Fruit fly (Drosophila melanogaster) whole organism, embryonic: ENCODE results near the gene Grik.

Experiments
- ATbp ChIP-seq: fragments of 200-800 bp; sonication (Bioruptor generic); optimal IDR thresholded peaks from 2 replicates; lab custom pipeline; 2017; ENCODE audit warnings: missing biosample characterization, mild to moderate bottlenecking, missing genetic modification characterization, missing genetic modification reagents
- BEAF-32 ChIP-seq: fragments of 200-800 bp; sonication (Bioruptor generic); optimal IDR thresholded peaks from 3 replicates; lab custom pipeline; 2017; ENCODE audit warnings: missing biosample characterization, missing genetic modification characterization, mild to moderate bottlenecking, moderate library complexity, missing genetic modification reagents
- Bdp1 ChIP-seq: fragments of 200-800 bp; sonication (Bioruptor generic); optimal IDR thresholded peaks from 3 replicates; lab custom pipeline; 2016; ENCODE audit warnings: missing biosample characterization, missing genetic modification characterization
- CG10147 ChIP-seq: fragments of 200-800 bp; sonication (Bioruptor generic); optimal IDR thresholded peaks from 2 replicates; lab custom pipeline; 2019; ENCODE audit warnings: missing biosample characterization, mild to moderate bottlenecking, missing genetic modification characterization, moderate library complexity
- CG15011 ChIP-seq: fragments of 200-800 bp; sonication (Bioruptor generic); optimal IDR thresholded peaks from 3 replicates; lab custom pipeline; 2018; ENCODE audit warnings: missing biosample characterization, mild to moderate bottlenecking, missing genetic modification characterization
- CG16813 ChIP-seq: fragments of 200-800 bp; sonication (Bioruptor generic); IDR thresholded peaks from 3 replicates; pipeline ENCODE4 v1.3.6; 2022; ENCODE audit warnings: missing biosample characterization, missing genetic modification characterization; ENCODE audit not compliant: partially characterized antibody
- CG18599 ChIP-seq: fragments of 200-800 bp; sonication (Bioruptor generic); optimal IDR thresholded peaks from 3 replicates; lab custom pipeline; 2017; ENCODE audit warnings: missing biosample characterization, missing genetic modification characterization, mild to moderate bottlenecking, moderate library complexity, missing genetic modification reagents
- CG2120 ChIP-seq: fragments of 200-800 bp; sonication (Bioruptor generic); optimal IDR thresholded peaks from 3 replicates; lab custom pipeline; 2016; ENCODE audit warnings: missing biosample characterization, missing genetic modification characterization
- CG2199 ChIP-seq: fragments of 200-800 bp; sonication (Bioruptor generic); IDR thresholded peaks from 3 replicates; pipeline ENCODE4 v1.3.6; 2022; ENCODE audit warnings: missing biosample characterization, missing genetic modification characterization
- CG2712 ChIP-seq: fragments of 200-800 bp; optimal IDR thresholded peaks from 3 replicates; lab custom pipeline; 2019; ENCODE audit warnings: missing biosample characterization, mild to moderate bottlenecking, missing genetic modification characterization, moderate library complexity
- CG30403 ChIP-seq: fragments of 200-800 bp; sonication (Bioruptor generic); optimal IDR thresholded peaks from 3 replicates; lab custom pipeline; 2016; ENCODE audit warnings: missing biosample characterization, missing genetic modification characterization
- CG33213 ChIP-seq: fragments of 200-800 bp; sonication (Bioruptor generic); optimal IDR thresholded peaks from 3 replicates; lab custom pipeline; 2016; ENCODE audit warnings: missing biosample characterization, missing genetic modification characterization
- CG42726 ChIP-seq: fragments of 200-800 bp; sonication (Bioruptor generic); IDR thresholded peaks from 2 replicates; pipeline ENCODE4 v1.3.6; 2022; ENCODE audit warnings: missing biosample characterization, missing genetic modification characterization; ENCODE audit not compliant: partially characterized antibody
- CG4854 ChIP-seq: fragments of 200-800 bp; sonication (Bioruptor generic); optimal IDR thresholded peaks from 2 replicates; lab custom pipeline; 2016; ENCODE audit warnings: missing biosample characterization, missing genetic modification characterization, inconsistent platforms
- CG6791 ChIP-seq: fragments of 200-800 bp; sonication (Bioruptor generic); IDR thresholded peaks from 3 replicates; pipeline ENCODE4 v1.3.6; 2022; ENCODE audit warnings: missing biosample characterization, missing genetic modification characterization; ENCODE audit not compliant: partially characterized antibody
- CG7745 ChIP-seq: fragments of 200-800 bp; sonication (Bioruptor generic); optimal IDR thresholded peaks from 2 replicates; lab custom pipeline; 2018; ENCODE audit warnings: missing biosample characterization, mild to moderate bottlenecking, missing genetic modification characterization, moderate library complexity
- CG8478 ChIP-seq: fragments of >200 bp; optimal IDR thresholded peaks from 2 replicates; lab custom pipeline; 2018
- CTCF ChIP-seq: fragments of 200-800 bp; sonication (Bioruptor generic); optimal IDR thresholded peaks from 2 replicates; lab custom pipeline; 2017; ENCODE audit warnings: missing biosample characterization, mild to moderate bottlenecking, missing genetic modification characterization, moderate library complexity
- Dip2 ChIP-seq: fragments of 200-800 bp; sonication (Bioruptor generic); IDR thresholded peaks from 2 replicates; pipeline ENCODE4 v1.3.6; 2022; ENCODE audit warnings: missing biosample characterization, missing genetic modification characterization
- Dll ChIP-seq: fragments of 200-800 bp; sonication (Bioruptor generic); IDR thresholded peaks from 4 replicates; pipeline ENCODE4 v1.3.6; 2022; ENCODE audit warnings: missing biosample characterization, missing genetic modification characterization; ENCODE audit not compliant: partially characterized antibody
- HLH54F ChIP-seq: fragments of 200-800 bp; sonication (Bioruptor generic); optimal IDR thresholded peaks from 3 replicates; lab custom pipeline; 2016; ENCODE audit warnings: missing biosample characterization, missing genetic modification characterization
- HmgD ChIP-seq: fragments of 200-800 bp; sonication (Bioruptor generic); optimal IDR thresholded peaks from 3 replicates; lab custom pipeline; 2016; ENCODE audit warnings: missing biosample characterization, missing genetic modification characterization
- HmgZ ChIP-seq: fragments of 200-800 bp; sonication (Bioruptor generic); optimal IDR thresholded peaks from 2 replicates; lab custom pipeline; 2018; ENCODE audit warnings: missing biosample characterization, mild to moderate bottlenecking, missing genetic modification characterization
- Hmr ChIP-seq: fragments of 200-800 bp; sonication (Bioruptor generic); optimal IDR thresholded peaks from 3 replicates; lab custom pipeline; 2017; ENCODE audit warnings: mild to moderate bottlenecking, missing biosample characterization, missing genetic modification reagents, missing genetic modification characterization
- Kr ChIP-seq: fragments of 200-800 bp; sonication (Bioruptor generic); optimal IDR thresholded peaks from 2 replicates; lab custom pipeline; 2017; ENCODE audit warnings: missing biosample characterization, mild to moderate bottlenecking, missing genetic modification characterization
- Med ChIP-seq: fragments of 200-800 bp; sonication (Bioruptor generic); peaks from one replicate; lab custom pipeline; 2016; ENCODE audit warnings: missing biosample characterization, missing genetic modification characterization, mild to moderate bottlenecking, inconsistent platforms, moderate library complexity
- Sry-β ChIP-seq: fragments of 200-800 bp; sonication (Bioruptor generic); optimal IDR thresholded peaks from 2 replicates; lab custom pipeline; 2018; ENCODE audit warnings: missing biosample characterization, mild to moderate bottlenecking, missing genetic modification characterization, moderate library complexity
- Stat92E ChIP-seq, 3 experiments: fragments of >200 bp in 2 of 3; fragments of 200-800 bp in 1 of 3; sonication (Bioruptor generic) in 1 of 3; optimal IDR thresholded peaks; 2 replicates each; lab custom pipeline; 2017 to 2019; ENCODE audit warnings: missing biosample characterization in 3 of 3, missing genetic modification characterization in 3 of 3, mild to moderate bottlenecking in 1 of 3, moderate library complexity in 1 of 3
- ac ChIP-seq: fragments of 200-800 bp; sonication (Bioruptor generic); optimal IDR thresholded peaks from 3 replicates; lab custom pipeline; 2017; ENCODE audit warnings: missing biosample characterization, mild to moderate bottlenecking, missing genetic modification characterization
- ap ChIP-seq: fragments of 200-800 bp; sonication (Bioruptor generic); IDR thresholded peaks from 2 replicates; pipeline ENCODE4 v1.3.6; 2022; ENCODE audit warnings: missing biosample characterization, missing genetic modification characterization
- ci ChIP-seq: fragments of 200-800 bp; sonication (Bioruptor generic); IDR thresholded peaks from 3 replicates; pipeline ENCODE4 v1.3.6; 2022; ENCODE audit warnings: missing biosample characterization, missing genetic modification characterization
- dan ChIP-seq: fragments of 200-800 bp; sonication (Bioruptor generic); IDR thresholded peaks from 2 replicates; pipeline ENCODE4 v1.3.6; 2022; ENCODE audit warnings: missing biosample characterization, missing genetic modification characterization
- danr ChIP-seq: fragments of 200-800 bp; sonication (Bioruptor generic); IDR thresholded peaks from 2 replicates; pipeline ENCODE4 v1.3.6; 2022; ENCODE audit warnings: missing biosample characterization, missing genetic modification characterization
- dpn ChIP-seq, 2 experiments: fragments of 200-800 bp; sonication (Bioruptor generic); optimal IDR thresholded peaks; 3 replicates each; lab custom pipeline; 2016; ENCODE audit warnings: missing biosample characterization in 2 of 2, missing genetic modification characterization in 2 of 2
- inv ChIP-seq: fragments of 200-800 bp; sonication (Bioruptor generic); IDR thresholded peaks from 2 replicates; pipeline ENCODE4 v1.3.6; 2022; ENCODE audit warnings: missing biosample characterization, missing genetic modification characterization; ENCODE audit not compliant: partially characterized antibody
- knrl ChIP-seq: fragments of 200-800 bp; sonication (Bioruptor generic); IDR thresholded peaks from 3 replicates; pipeline ENCODE4 v1.3.6; 2022; ENCODE audit warnings: missing biosample characterization, missing genetic modification characterization; ENCODE audit not compliant: partially characterized antibody
- lola ChIP-seq, 3 experiments: fragments of >200 bp in 2 of 3; fragments of 200-800 bp in 1 of 3; sonication (Bioruptor generic) in 1 of 3; optimal IDR thresholded peaks; 2 replicates each; lab custom pipeline; 2017 to 2019; ENCODE audit warnings: missing biosample characterization in 3 of 3, missing genetic modification characterization in 3 of 3, mild to moderate bottlenecking in 1 of 3, moderate library complexity in 1 of 3
- maf-S ChIP-seq: fragments of 200-800 bp; sonication (Bioruptor generic); optimal IDR thresholded peaks from 2 replicates; lab custom pipeline; 2016; ENCODE audit warnings: missing biosample characterization, missing genetic modification characterization
- mirr ChIP-seq: fragments of 200-800 bp; sonication (Bioruptor generic); optimal IDR thresholded peaks from 3 replicates; lab custom pipeline; 2018; ENCODE audit warnings: missing biosample characterization, mild to moderate bottlenecking, missing genetic modification characterization
- mld ChIP-seq: fragments of 200-800 bp; sonication (Bioruptor generic); IDR thresholded peaks from 3 replicates; pipeline ENCODE4 v1.3.6; 2022; ENCODE audit warnings: missing biosample characterization, missing genetic modification characterization; ENCODE audit not compliant: partially characterized antibody
- ro ChIP-seq: fragments of 200-800 bp; sonication (Bioruptor generic); IDR thresholded peaks from 2 replicates; pipeline ENCODE4 v1.3.6; 2022; ENCODE audit warnings: missing biosample characterization, missing genetic modification characterization
- sd ChIP-seq: fragments of 200-800 bp; sonication (Bioruptor generic); optimal IDR thresholded peaks from 3 replicates; lab custom pipeline; 2018; ENCODE audit warnings: missing biosample characterization, mild to moderate bottlenecking, missing genetic modification characterization, moderate library complexity
- seq ChIP-seq: fragments of 200-800 bp; sonication (Bioruptor generic); IDR thresholded peaks from 2 replicates; pipeline ENCODE4 v1.3.6; 2022; ENCODE audit warnings: missing biosample characterization, missing genetic modification characterization
- slbo ChIP-seq: fragments of 200-800 bp; sonication (Bioruptor generic); IDR thresholded peaks from 2 replicates; pipeline ENCODE4 v1.3.6; 2022; ENCODE audit warnings: missing biosample characterization, missing genetic modification characterization
- sna ChIP-seq: fragments of 200-800 bp; sonication (Bioruptor generic); IDR thresholded peaks from 2 replicates; pipeline ENCODE4 v1.3.6; 2022; ENCODE audit warnings: missing biosample characterization, missing genetic modification characterization; ENCODE audit not compliant: partially characterized antibody
- tna ChIP-seq: fragments of 200-800 bp; sonication (Bioruptor generic); IDR thresholded peaks from 2 replicates; pipeline ENCODE4 v1.3.6; 2022; ENCODE audit warnings: missing biosample characterization, missing genetic modification characterization; ENCODE audit not compliant: partially characterized antibody
- tup ChIP-seq: fragments of 200-800 bp; sonication (Bioruptor generic); optimal IDR thresholded peaks from 2 replicates; lab custom pipeline; 2016; ENCODE audit warnings: missing biosample characterization, mild to moderate bottlenecking, missing genetic modification characterization, moderate library complexity
- vnd ChIP-seq: fragments of 200-800 bp; sonication (Bioruptor generic); IDR thresholded peaks from 3 replicates; pipeline ENCODE4 v1.3.6; 2022; ENCODE audit warnings: missing biosample characterization, missing genetic modification characterization; ENCODE audit not compliant: partially characterized antibody
- zen ChIP-seq: fragments of 200-800 bp; sonication (Bioruptor generic); optimal IDR thresholded peaks from 3 replicates; lab custom pipeline; 2018; ENCODE audit warnings: missing biosample characterization, mild to moderate bottlenecking, missing genetic modification characterization, moderate library complexity

Grik gene

dm6 chr3R:20908641-20909040 is 6.9 kb downstream of the Grik start (continued):
- TF ChIP-seq slbo (peak; percentile 35; the same call in 1 of the 2 replicates), maf-S (peak; percentile 7), tup (GFP tag; lab: Kevin White, UChicago) (no peak), Sry-β (GFP tag; lab: Kevin White, UChicago) (no peak), dan (no peak), CG2199 (GFP tag; lab: Robert Waterston, UW) (peak; percentile 87), HmgD (GFP tag; lab: Kevin White, UChicago) (peak; percentile 35), lola (GFP tag; optimal IDR thresholded peaks at IDR 0.05; lab: Kevin White, UChicago) (no peak), HLH54F (GFP tag; lab: Kevin White, UChicago) (peak; percentile 3), dpn (GFP tag; optimal IDR thresholded peaks at IDR 0.05; lab: Kevin White, UChicago) (peak in 1 of 2 experiments; percentile 13), ac (GFP tag; lab: Kevin White, UChicago) (no peak), Dip2 (GFP tag; lab: Robert Waterston, UW) (peak; percentile 94), Kr (GFP tag; lab: Kevin White, UChicago) (no peak), CG33213 (GFP tag; lab: Kevin White, UChicago) (peak; percentile 34), sd (tag; lab: Kevin White, UChicago) (peak; percentile 30), HmgZ (tag; lab: Kevin White, UChicago) (peak; percentile 57), CTCF (GFP tag; lab: Kevin White, UChicago) (peak; percentile 94), CG10147 (GFP tag; lab: Kevin White, UChicago) (peak; percentile 43), Med (GFP tag; lab: Kevin White, UChicago) (peak; percentile 89), CG42726 (GFP tag; lab: Robert Waterston, UW) (peak; percentile 84), CG30403 (GFP tag; lab: Kevin White, UChicago) (no peak), ATbp (no peak), seq (GFP tag; lab: Robert Waterston, UW) (no peak), CG8478 (lab: Kevin White, UChicago) (peak; percentile 34), Hmr (GFP tag; lab: Kevin White, UChicago) (peak; percentile 18), CG2120 (peak; percentile 15), ro (no peak), danr (no peak), BEAF-32 (peak; percentile 1), Bdp1 (GFP tag; lab: Kevin White, UChicago) (peak; percentile 52), ap (GFP tag; lab: Robert Waterston, UW) (no peak), CG16813 (GFP tag; lab: Robert Waterston, UW) (peak; percentile 54; the same call in 1 of the 3 replicates), CG4854 (GFP tag; lab: Kevin White, UChicago) (peak; percentile 17), CG18599 (GFP tag; lab: Kevin White, UChicago) (no peak), knrl (GFP tag; lab: Robert Waterston, UW) (peak; percentile 73), Stat92E (GFP tag; optimal IDR thresholded peaks at IDR 0.05; lab: Kevin White, UChicago) (no peak)

- TF ChIP-seq mirr (peak; percentile 36), sna (GFP tag; lab: Robert Waterston, UW) (0 out of 2 replicates have a peak, but pooled peaks have one; percentile 39), sd (tag; lab: Kevin White, UChicago) (peak; percentile 54), vnd (GFP tag; lab: Robert Waterston, UW) (peak; percentile 52; the same call in 2 of the 3 replicates), tna (peak; percentile 70), CG7745 (tag; lab: Kevin White, UChicago) (peak; percentile 81), CG2199 (GFP tag; lab: Robert Waterston, UW) (peak; percentile 98), CG2712 (tag; lab: Kevin White, UChicago) (no peak), zen (tag; lab: Kevin White, UChicago) (peak; percentile 31), mld (peak; percentile 64; the same call in 1 of the 3 replicates), CG15011 (GFP tag; lab: Kevin White, UChicago) (no peak), CG6791 (GFP tag; lab: Robert Waterston, UW) (peak; percentile 90), Dll (GFP tag; lab: Robert Waterston, UW) (peak; percentile 37; the same call in 1 of the 4 replicates), ci (GFP tag; lab: Robert Waterston, UW) (peak; percentile 53; the same call in 2 of the 3 replicates), inv (GFP tag; lab: Robert Waterston, UW) (peak; percentile 9; the same call in 1 of the 2 replicates), Med (GFP tag; lab: Kevin White, UChicago) (peak; percentile 57)
Observed at dm6 chr3R:20912725-20913124, 11.0 kb downstream of the Grik start.
